Fruit fly (Drosophila melanogaster) whole organism, embryonic: ENCODE data around the gene Nup98-96.

Source experiments
- Atf6 ChIP-seq: fragments of 200-800 bp; sonication (Bioruptor generic); IDR thresholded peaks from 2 replicates; pipeline ENCODE4 v1.3.6; 2022; ENCODE audit warnings: missing biosample characterization, missing genetic modification characterization
- Bgb ChIP-seq: fragments of 200-800 bp; sonication (Bioruptor generic); IDR thresholded peaks from 2 replicates; pipeline ENCODE4 v1.3.6; 2022; ENCODE audit warnings: missing biosample characterization, missing genetic modification characterization; ENCODE audit not compliant: partially characterized antibody
- CG10147 ChIP-seq: fragments of 200-800 bp; sonication (Bioruptor generic); optimal IDR thresholded peaks from 2 replicates; lab custom pipeline; 2019; ENCODE audit warnings: missing biosample characterization, mild to moderate bottlenecking, missing genetic modification characterization, moderate library complexity
- CG10321 ChIP-seq: fragments of 200-800 bp; sonication (Bioruptor generic); IDR thresholded peaks from 2 replicates; pipeline ENCODE4 v1.3.6; 2022; ENCODE audit warnings: missing biosample characterization, missing genetic modification characterization
- CG10366 ChIP-seq: fragments of 200-800 bp; sonication (Bioruptor generic); IDR thresholded peaks from 2 replicates; pipeline ENCODE4 v1.3.6; 2022; ENCODE audit warnings: missing biosample characterization, missing genetic modification characterization
- CG11085 ChIP-seq: fragments of 200-800 bp; sonication (Bioruptor generic); IDR thresholded peaks from 2 replicates; pipeline ENCODE4 v1.3.6; 2022; ENCODE audit warnings: missing biosample characterization, missing genetic modification characterization
- CG11696 ChIP-seq: fragments of 200-800 bp; sonication (Bioruptor generic); IDR thresholded peaks from 2 replicates; pipeline ENCODE4 v1.3.6; 2022; ENCODE audit warnings: missing biosample characterization, missing genetic modification characterization
- CG13894 ChIP-seq: fragments of 200-800 bp; sonication (Bioruptor generic); optimal IDR thresholded peaks from 3 replicates; lab custom pipeline; 2018; ENCODE audit warnings: missing biosample characterization, mild to moderate bottlenecking, missing genetic modification characterization, moderate library complexity
- CG14441 ChIP-seq: fragments of 200-800 bp; sonication (Bioruptor generic); IDR thresholded peaks from 2 replicates; pipeline ENCODE4 v1.3.6; 2022; ENCODE audit warnings: missing biosample characterization, missing genetic modification characterization
- CG2120 ChIP-seq: fragments of 200-800 bp; sonication (Bioruptor generic); optimal IDR thresholded peaks from 3 replicates; lab custom pipeline; 2016; ENCODE audit warnings: missing biosample characterization, missing genetic modification characterization
- CG6254 ChIP-seq: fragments of 200-800 bp; sonication (Bioruptor generic); optimal IDR thresholded peaks from 3 replicates; lab custom pipeline; 2017; ENCODE audit warnings: mild to moderate bottlenecking, missing biosample characterization, missing genetic modification reagents, missing genetic modification characterization
- CG6272 ChIP-seq: fragments of 200-800 bp; sonication (Bioruptor generic); IDR thresholded peaks from 2 replicates; pipeline ENCODE4 v1.3.6; 2022; ENCODE audit warnings: missing biosample characterization, missing genetic modification characterization
- CG7786 ChIP-seq: fragments of 200-800 bp; sonication (Bioruptor generic); optimal IDR thresholded peaks from 2 replicates; lab custom pipeline; 2016; ENCODE audit warnings: missing biosample characterization, missing genetic modification characterization
- CG7839 ChIP-seq: fragments of 200-800 bp; sonication (Bioruptor generic); optimal IDR thresholded peaks from 3 replicates; lab custom pipeline; 2018; ENCODE audit warnings: missing biosample characterization, mild to moderate bottlenecking, missing genetic modification characterization, moderate library complexity
- CG7963 ChIP-seq: fragments of 200-800 bp; sonication (Bioruptor generic); IDR thresholded peaks from 3 replicates; pipeline ENCODE4 v1.3.6; 2022; ENCODE audit warnings: missing biosample characterization, missing genetic modification characterization; ENCODE audit not compliant: partially characterized antibody
- CG8089 ChIP-seq: fragments of 200-800 bp; sonication (Bioruptor generic); optimal IDR thresholded peaks from 3 replicates; lab custom pipeline; 2016; ENCODE audit warnings: missing biosample characterization, missing genetic modification characterization
- CG8281 ChIP-seq: fragments of 200-800 bp; sonication (Bioruptor generic); optimal IDR thresholded peaks from 2 replicates; lab custom pipeline; 2018; ENCODE audit warnings: missing biosample characterization, mild to moderate bottlenecking, missing genetic modification characterization, moderate library complexity
- CG8388 ChIP-seq: fragments of 200-800 bp; sonication (Bioruptor generic); optimal IDR thresholded peaks from 2 replicates; lab custom pipeline; 2019; ENCODE audit warnings: missing biosample characterization, mild to moderate bottlenecking, missing genetic modification characterization, moderate library complexity
- CG8478 ChIP-seq: fragments of >200 bp; optimal IDR thresholded peaks from 2 replicates; lab custom pipeline; 2018
- CG9437 ChIP-seq: fragments of 200-800 bp; sonication (Bioruptor generic); optimal IDR thresholded peaks from 2 replicates; lab custom pipeline; 2018; ENCODE audit warnings: missing biosample characterization, mild to moderate bottlenecking, missing genetic modification characterization
- CG9932 ChIP-seq: fragments of 200-800 bp; sonication (Bioruptor generic); IDR thresholded peaks from 2 replicates; pipeline ENCODE4 v1.3.6; 2022; ENCODE audit warnings: missing biosample characterization, missing genetic modification characterization
- Dip3 ChIP-seq: fragments of 200-800 bp; sonication (Bioruptor generic); optimal IDR thresholded peaks from 3 replicates; lab custom pipeline; 2016; ENCODE audit warnings: missing biosample characterization, missing genetic modification characterization
- Dll ChIP-seq: fragments of 200-800 bp; sonication (Bioruptor generic); IDR thresholded peaks from 4 replicates; pipeline ENCODE4 v1.3.6; 2022; ENCODE audit warnings: missing biosample characterization, missing genetic modification characterization; ENCODE audit not compliant: partially characterized antibody
- Eip74EF ChIP-seq, 2 experiments: fragments of 200-800 bp in 1 of 2; fragments of >200 bp in 1 of 2; sonication (Bioruptor generic) in 1 of 2; optimal IDR thresholded peaks; 2 replicates each; lab custom pipeline; 2017 to 2019; ENCODE audit warnings: missing biosample characterization in 2 of 2, missing genetic modification characterization in 2 of 2, mild to moderate bottlenecking in 1 of 2, moderate library complexity in 1 of 2
- Elba2 ChIP-seq: fragments of 200-800 bp; sonication (Bioruptor generic); optimal IDR thresholded peaks from 3 replicates; lab custom pipeline; 2016; ENCODE audit warnings: missing biosample characterization, missing genetic modification characterization
- Ets97D ChIP-seq: fragments of 200-800 bp; sonication (Bioruptor generic); optimal IDR thresholded peaks from 3 replicates; lab custom pipeline; 2016; ENCODE audit warnings: missing biosample characterization, missing genetic modification characterization
- H2.0 ChIP-seq: fragments of 200-800 bp; sonication (Bioruptor generic); IDR thresholded peaks from 2 replicates; pipeline ENCODE4 v1.3.6; 2022; ENCODE audit warnings: missing biosample characterization, missing genetic modification characterization
- HLHmδ ChIP-seq: fragments of 200-800 bp; sonication (Bioruptor generic); optimal IDR thresholded peaks from 2 replicates; lab custom pipeline; 2018; ENCODE audit warnings: missing biosample characterization, mild to moderate bottlenecking, missing genetic modification characterization, moderate library complexity
- Lhr ChIP-seq: fragments of 200-800 bp; sonication (Bioruptor generic); optimal IDR thresholded peaks from 3 replicates; lab custom pipeline; 2017; ENCODE audit warnings: mild to moderate bottlenecking, missing biosample characterization, missing genetic modification reagents, missing genetic modification characterization
- Med ChIP-seq: fragments of 200-800 bp; sonication (Bioruptor generic); peaks from one replicate; lab custom pipeline; 2016; ENCODE audit warnings: missing biosample characterization, missing genetic modification characterization, mild to moderate bottlenecking, inconsistent platforms, moderate library complexity
- Neu2 ChIP-seq: fragments of 200-800 bp; sonication (Bioruptor generic); optimal IDR thresholded peaks from 3 replicates; lab custom pipeline; 2016; ENCODE audit warnings: missing biosample characterization, missing genetic modification characterization, borderline replicate concordance
- Nf-YC ChIP-seq: fragments of 200-800 bp; optimal IDR thresholded peaks from 3 replicates; lab custom pipeline; 2019; ENCODE audit warnings: missing biosample characterization, mild to moderate bottlenecking, missing genetic modification characterization, moderate library complexity
- Oaz ChIP-seq: fragments of 200-800 bp; sonication (Bioruptor generic); IDR thresholded peaks from 2 replicates; pipeline ENCODE4 v1.3.6; 2022; ENCODE audit warnings: missing biosample characterization, missing genetic modification characterization
- Pdp1 ChIP-seq, 2 experiments: fragments of 200-800 bp; sonication (Bioruptor generic); optimal IDR thresholded peaks; 3 replicates each; lab custom pipeline; 2016; ENCODE audit warnings: missing biosample characterization in 2 of 2, missing genetic modification characterization in 2 of 2, mild to moderate bottlenecking in 1 of 2, moderate library complexity in 1 of 2
- Sox100B ChIP-seq: fragments of 200-800 bp; sonication (Bioruptor generic); optimal IDR thresholded peaks from 3 replicates; lab custom pipeline; 2018; ENCODE audit warnings: missing biosample characterization, mild to moderate bottlenecking, missing genetic modification characterization
- Taf1 ChIP-seq: fragments of 200-800 bp; sonication (Bioruptor generic); IDR thresholded peaks from 2 replicates; pipeline ENCODE4 v1.3.6; 2022; ENCODE audit warnings: missing biosample characterization, missing genetic modification characterization
- ase ChIP-seq: fragments of 200-800 bp; sonication (Bioruptor generic); IDR thresholded peaks from 3 replicates; pipeline ENCODE4 v1.3.6; 2022; ENCODE audit warnings: missing biosample characterization, missing genetic modification characterization
- gfzf ChIP-seq: fragments of 200-800 bp; sonication (Bioruptor generic); optimal IDR thresholded peaks from 2 replicates; lab custom pipeline; 2016; ENCODE audit warnings: missing biosample characterization, mild to moderate bottlenecking, missing genetic modification characterization, moderate library complexity
- grn ChIP-seq: fragments of 200-800 bp; sonication (Bioruptor generic); optimal IDR thresholded peaks from 3 replicates; lab custom pipeline; 2017; ENCODE audit warnings: missing biosample characterization, missing genetic modification characterization
- gt ChIP-seq: fragments of 200-800 bp; sonication (Bioruptor generic); IDR thresholded peaks from 2 replicates; pipeline ENCODE4 v1.3.6; 2022; ENCODE audit warnings: missing biosample characterization, missing genetic modification characterization
- jumu ChIP-seq: fragments of 200-800 bp; sonication (Bioruptor generic); optimal IDR thresholded peaks from 3 replicates; lab custom pipeline; 2016; ENCODE audit warnings: missing biosample characterization, missing genetic modification characterization
- oc ChIP-seq: fragments of 200-800 bp; sonication (Bioruptor generic); optimal IDR thresholded peaks from 2 replicates; lab custom pipeline; 2018; ENCODE audit warnings: missing biosample characterization, mild to moderate bottlenecking, missing genetic modification characterization, moderate library complexity
- otp ChIP-seq: fragments of 200-800 bp; sonication (Bioruptor generic); IDR thresholded peaks from 3 replicates; pipeline ENCODE4, ENCODE4 v1.3.6; 2022; ENCODE audit warnings: missing biosample characterization, missing genetic modification characterization
- pho ChIP-seq: fragments of 200-800 bp; sonication (Bioruptor generic); optimal IDR thresholded peaks from 2 replicates; lab custom pipeline; 2016; ENCODE audit warnings: missing biosample characterization, missing genetic modification characterization
- salm ChIP-seq: fragments of 200-800 bp; sonication (Bioruptor generic); optimal IDR thresholded peaks from 2 replicates; lab custom pipeline; 2018; ENCODE audit warnings: missing biosample characterization, mild to moderate bottlenecking, missing genetic modification characterization
- schlank ChIP-seq: fragments of 200-800 bp; sonication (Bioruptor generic); optimal IDR thresholded peaks from 2 replicates; lab custom pipeline; 2018; ENCODE audit warnings: missing biosample characterization, mild to moderate bottlenecking, missing genetic modification characterization
- seq ChIP-seq: fragments of 200-800 bp; sonication (Bioruptor generic); IDR thresholded peaks from 2 replicates; pipeline ENCODE4 v1.3.6; 2022; ENCODE audit warnings: missing biosample characterization, missing genetic modification characterization
- slbo ChIP-seq: fragments of 200-800 bp; sonication (Bioruptor generic); IDR thresholded peaks from 2 replicates; pipeline ENCODE4 v1.3.6; 2022; ENCODE audit warnings: missing biosample characterization, missing genetic modification characterization
- stc ChIP-seq: fragments of 200-800 bp; sonication (Bioruptor generic); IDR thresholded peaks from 2 replicates; pipeline ENCODE4 v1.3.6; 2022; ENCODE audit warnings: missing biosample characterization, missing genetic modification characterization
- tll ChIP-seq, 2 experiments: fragments of 200-800 bp in 1 of 2; fragments of >200 bp in 1 of 2; sonication (Bioruptor generic) in 1 of 2; optimal IDR thresholded peaks; 2 replicates each; lab custom pipeline; 2017 to 2019; ENCODE audit warnings: missing biosample characterization in 2 of 2, missing genetic modification characterization in 2 of 2, mild to moderate bottlenecking in 1 of 2, moderate library complexity in 1 of 2

The Nup98-96 gene

DNA sequence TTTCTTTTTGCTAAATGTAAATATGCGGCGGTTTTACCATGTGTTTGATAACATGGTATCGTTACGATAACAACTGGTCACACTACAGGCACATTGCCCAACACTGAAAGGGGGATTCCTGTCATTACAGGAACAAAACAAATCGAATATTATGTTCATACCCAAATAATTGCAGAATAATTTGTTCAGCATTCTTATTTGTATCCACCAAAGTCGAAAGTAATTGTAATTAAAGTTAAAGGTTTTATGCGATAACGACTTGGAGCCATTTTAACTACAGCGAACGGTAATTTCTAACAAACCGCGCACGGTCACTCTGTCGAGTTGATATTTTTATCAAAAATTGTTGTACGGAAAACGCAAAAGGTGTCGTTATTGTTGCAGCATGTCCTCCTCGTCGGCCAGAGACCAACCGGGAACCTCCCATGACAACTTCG lies 14.0 kb downstream of the Nup98-96 start, which contains the start of the genes CG10214 and CG10375 (continued):
- TF ChIP-seq Lhr (GFP tag; lab: Kevin White, UChicago) (peak; percentile 53), Taf1 (GFP tag; lab: Robert Waterston, UW) (peak; percentile 47), CG13894 (tag; lab: Kevin White, UChicago) (peak; percentile 63), grn (GFP tag; lab: Kevin White, UChicago) (peak; percentile 20), Ets97D (GFP tag; lab: Kevin White, UChicago) (peak; percentile 87), CG14441 (GFP tag; lab: Robert Waterston, UW) (peak; percentile 68), CG11085 (no peak), Bgb (GFP tag; lab: Robert Waterston, UW) (no peak; the same call in 1 of the 2 replicates), CG8281 (no peak), CG2120 (GFP tag; lab: Kevin White, UChicago) (peak; percentile 90), CG9932 (GFP tag; lab: Robert Waterston, UW) (peak; percentile 69), CG7839 (tag; lab: Kevin White, UChicago) (peak; percentile 71), gt (GFP tag; lab: Robert Waterston, UW) (no peak), ase (0 out of 3 replicates have a peak, but pooled peaks have one; percentile 11), pho (GFP tag; lab: Kevin White, UChicago) (peak; percentile 81), oc (tag; lab: Kevin White, UChicago) (no peak), gfzf (GFP tag; lab: Kevin White, UChicago) (peak; percentile 94), CG6254 (GFP tag; lab: Kevin White, UChicago) (no peak), CG10147 (GFP tag; lab: Kevin White, UChicago) (peak; percentile 58), CG7963 (GFP tag; lab: Robert Waterston, UW) (no peak), CG7786 (GFP tag; lab: Kevin White, UChicago) (peak; percentile 81), otp (0 out of 3 replicates have a peak, but pooled peaks have one; percentile 65), salm (tag; lab: Kevin White, UChicago) (peak; percentile 41), Atf6 (0 out of 2 replicates have a peak, but pooled peaks have one; percentile 44), Med (GFP tag; lab: Kevin White, UChicago) (peak; percentile 98), CG8478 (no peak), Sox100B (GFP tag; lab: Kevin White, UChicago) (peak; percentile 49), schlank (tag; lab: Kevin White, UChicago) (peak; percentile 30), CG6272 (GFP tag; lab: Robert Waterston, UW) (0 out of 2 replicates have a peak, but pooled peaks have one; percentile 27), jumu (peak; percentile 84), stc (GFP tag; lab: Robert Waterston, UW) (0 out of 2 replicates have a peak, but pooled peaks have one; percentile 21), Eip74EF (GFP tag; optimal IDR thresholded peaks at IDR 0.05; lab: Kevin White, UChicago) (peak in 1 of 2 experiments; percentile 25), CG10321 (GFP tag; lab: Robert Waterston, UW) (no peak), Nf-YC (peak; percentile 53), Oaz (GFP tag; lab: Robert Waterston, UW) (no peak), Dll (GFP tag; lab: Robert Waterston, UW) (peak; percentile 61; the same call in 2 of the 4 replicates), CG8388 (GFP tag; lab: Kevin White, UChicago) (peak; percentile 56), HLHmδ (GFP tag; lab: Kevin White, UChicago) (no peak), CG9437 (GFP tag; lab: Kevin White, UChicago) (peak; percentile 69), Elba2 (GFP tag; lab: Kevin White, UChicago) (peak; percentile 61), H2.0 (GFP tag; lab: Robert Waterston, UW) (peak; percentile 55), Neu2 (peak; percentile 64), Dip3 (GFP tag; lab: Kevin White, UChicago) (peak; percentile 80), CG8089 (peak; percentile 67), seq (peak; percentile 44; the same call in 1 of the 2 replicates), CG10366 (GFP tag; lab: Robert Waterston, UW) (peak; percentile 42; the same call in 1 of the 2 replicates), slbo (GFP tag; lab: Robert Waterston, UW) (peak; percentile 84), CG11696 (GFP tag; lab: Robert Waterston, UW) (no peak), Pdp1 (GFP tag; optimal IDR thresholded peaks at IDR 0.05; lab: Kevin White, UChicago) (peak; percentile 81 to 96), tll (GFP tag; optimal IDR thresholded peaks at IDR 0.05; lab: Kevin White, UChicago) (peak in 1 of 2 experiments; percentile 14)
